Worm (Caenorhabditis elegans) whole organism, L1 larva: ENCODE data around the gene F32A5.4.

Experiments
- C34B4.2 ChIP-seq: sonication (generic microtip); optimal IDR thresholded peaks from 2 replicates; lab custom pipeline; 2017; ENCODE audit warnings: mild to moderate bottlenecking, missing genetic modification characterization, missing compliant biosample characterization
- aha-1 ChIP-seq: fragments of 150-350 bp; optimal IDR thresholded peaks from 2 replicates; lab custom pipeline; 2014; ENCODE audit warnings: missing biosample characterization, missing genetic modification characterization
- ama-1 ChIP-seq: fragments of 150-350 bp; optimal IDR thresholded peaks from 2 replicates; lab custom pipeline; 2014
- blmp-1 ChIP-seq: fragments of 150-350 bp; optimal IDR thresholded peaks from 2 replicates; lab custom pipeline; 2014; ENCODE audit warnings: missing biosample characterization, missing genetic modification characterization
- ceh-88 ChIP-seq: fragments of 200-800 bp; sonication (Bioruptor generic); IDR thresholded peaks from 2 replicates; pipeline ENCODE4 v1.3.6; 2022; ENCODE audit warnings: missing genetic modification characterization, missing compliant biosample characterization
- dsc-1 ChIP-seq: sonication (generic microtip); optimal IDR thresholded peaks from 2 replicates; lab custom pipeline; 2016; ENCODE audit warnings: mild to moderate bottlenecking, missing genetic modification characterization, missing compliant biosample characterization
- efl-1 ChIP-seq, 4 experiments: fragments of 150-350 bp; optimal IDR thresholded peaks in 3 of 4; peaks in 1 of 4; 1 replicate in 1 of 4; 2 replicates in 3 of 4; lab custom pipeline; 2014; ENCODE audit warnings: missing biosample characterization in 2 of 4, missing genetic modification characterization in 2 of 4, missing genetic modification reagents in 2 of 4
- elt-2 ChIP-seq: sonication (generic microtip); optimal IDR thresholded peaks from 2 replicates; lab custom pipeline; 2016; ENCODE audit warnings: missing genetic modification characterization, mild to moderate bottlenecking, inconsistent platforms, missing compliant biosample characterization, missing genetic modification reagents
- elt-3 ChIP-seq, 6 experiments: fragments of 150-350 bp in 1 of 6; sonication (generic microtip); optimal IDR thresholded peaks; 2 replicates each; lab custom pipeline; 2017 to 2018; ENCODE audit warnings: missing biosample characterization in 6 of 6, missing genetic modification characterization in 6 of 6, inconsistent platforms in 1 of 6
- fkh-8 ChIP-seq: sonication (generic microtip); optimal IDR thresholded peaks from 2 replicates; lab custom pipeline; 2016; ENCODE audit warnings: mild to moderate bottlenecking, missing genetic modification characterization, missing compliant biosample characterization
- grh-1 ChIP-seq: fragments of 200-800 bp; sonication (Bioruptor generic); IDR thresholded peaks from 2 replicates; pipeline ENCODE4 v1.3.6; 2022; ENCODE audit warnings: missing genetic modification reagents, missing genetic modification characterization, missing compliant biosample characterization
- isw-1 ChIP-seq: fragments of 200-800 bp; sonication (Bioruptor generic); IDR thresholded peaks from 2 replicates; pipeline ENCODE4 v1.3.6; 2022; ENCODE audit warnings: missing genetic modification characterization, missing compliant biosample characterization
- jun-1 ChIP-seq: fragments of 150-350 bp; optimal IDR thresholded peaks from 2 replicates; lab custom pipeline; 2014; ENCODE audit warnings: missing biosample characterization, missing genetic modification reagents, missing genetic modification characterization
- lin-14 ChIP-seq: fragments of 200-800 bp; sonication (Bioruptor generic); optimal IDR thresholded peaks from 2 replicates; lab custom pipeline; 2018; ENCODE audit warnings: mild to moderate bottlenecking, missing genetic modification characterization, moderate library complexity, missing compliant biosample characterization
- lin-15B ChIP-seq: fragments of 150-350 bp; sonication (generic microtip); optimal IDR thresholded peaks from 3 replicates; lab custom pipeline; 2014; ENCODE audit warnings: missing biosample characterization, missing genetic modification characterization
- lin-35 ChIP-seq, 2 experiments: fragments of 150-350 bp; optimal IDR thresholded peaks; 2 replicates each; lab custom pipeline; 2014; ENCODE audit warnings: missing biosample characterization in 2 of 2, missing genetic modification characterization in 2 of 2, missing genetic modification reagents in 2 of 2
- mdl-1 ChIP-seq, 2 experiments: fragments of 150-350 bp; optimal IDR thresholded peaks; 2 replicates each; lab custom pipeline; 2014 to 2017; ENCODE audit warnings: missing biosample characterization in 2 of 2, missing genetic modification characterization in 2 of 2, inconsistent platforms in 1 of 2
- mef-2 ChIP-seq: fragments of 150-350 bp; optimal IDR thresholded peaks from 2 replicates; lab custom pipeline; 2014; ENCODE audit warnings: missing biosample characterization, missing genetic modification characterization
- nhr-12 ChIP-seq: sonication (generic microtip); optimal IDR thresholded peaks from 2 replicates; lab custom pipeline; 2017; ENCODE audit warnings: missing biosample characterization, missing genetic modification characterization
- nhr-19 ChIP-seq: fragments of 200-800 bp; sonication (Bioruptor generic); conservative IDR thresholded peaks from 2 replicates; pipeline ENCODE4 v1.3.6; 2022; ENCODE audit warnings: missing genetic modification characterization, missing compliant biosample characterization
- nhr-20 ChIP-seq: sonication (generic microtip); optimal IDR thresholded peaks from 2 replicates; lab custom pipeline; 2016; ENCODE audit warnings: mild to moderate bottlenecking, missing genetic modification characterization, missing compliant biosample characterization
- nhr-71 ChIP-seq: sonication (generic microtip); optimal IDR thresholded peaks from 2 replicates; lab custom pipeline; 2016; ENCODE audit warnings: mild to moderate bottlenecking, missing genetic modification characterization, moderate library complexity, missing compliant biosample characterization
- nhr-76 ChIP-seq: sonication (generic microtip); optimal IDR thresholded peaks from 2 replicates; lab custom pipeline; 2017; ENCODE audit warnings: missing biosample characterization, missing genetic modification characterization
- nhr-84 ChIP-seq: sonication (generic microtip); optimal IDR thresholded peaks from 2 replicates; lab custom pipeline; 2017; ENCODE audit warnings: missing biosample characterization, missing genetic modification characterization
- nhr-85 ChIP-seq: sonication (generic microtip); peaks from one replicate; lab custom pipeline; 2016; ENCODE audit warnings: missing genetic modification characterization, inconsistent platforms, missing compliant biosample characterization
- nhr-90 ChIP-seq: sonication (generic microtip); optimal IDR thresholded peaks from 2 replicates; lab custom pipeline; 2016; ENCODE audit warnings: mild to moderate bottlenecking, missing genetic modification characterization, missing compliant biosample characterization; ENCODE audit not compliant: poor library complexity
- pax-3 ChIP-seq: fragments of 200-800 bp; sonication (Bioruptor generic); optimal IDR thresholded peaks from 2 replicates; lab custom pipeline; 2018; ENCODE audit warnings: mild to moderate bottlenecking, missing genetic modification characterization, moderate library complexity, missing compliant biosample characterization
- pqm-1 ChIP-seq: sonication (generic microtip); optimal IDR thresholded peaks from 3 replicates; lab custom pipeline; 2017; ENCODE audit warnings: missing biosample characterization, missing genetic modification characterization
- rnt-1 ChIP-seq: sonication (generic microtip); optimal IDR thresholded peaks from 2 replicates; lab custom pipeline; 2016; ENCODE audit warnings: mild to moderate bottlenecking, missing genetic modification characterization, moderate library complexity, missing compliant biosample characterization
- skn-1 ChIP-seq: fragments of 150-350 bp; optimal IDR thresholded peaks from 2 replicates; lab custom pipeline; 2014; ENCODE audit warnings: missing biosample characterization, missing genetic modification characterization
- snpc-4 ChIP-seq: fragments of 150-350 bp; optimal IDR thresholded peaks from 2 replicates; lab custom pipeline; 2014; ENCODE audit warnings: missing biosample characterization, missing genetic modification characterization
- sox-4 ChIP-seq: sonication (generic microtip); optimal IDR thresholded peaks from 2 replicates; lab custom pipeline; 2016; ENCODE audit warnings: missing genetic modification characterization, missing compliant biosample characterization
- sptf-1 ChIP-seq: fragments of 150-350 bp; optimal IDR thresholded peaks from 2 replicates; lab custom pipeline; 2014; ENCODE audit warnings: missing biosample characterization, missing genetic modification characterization
- tbx-2 ChIP-seq: sonication (generic microtip); optimal IDR thresholded peaks from 2 replicates; lab custom pipeline; 2016; ENCODE audit warnings: missing genetic modification characterization, missing compliant biosample characterization
- unc-30 ChIP-seq: sonication (generic microtip); optimal IDR thresholded peaks from 2 replicates; lab custom pipeline; 2017; ENCODE audit warnings: missing biosample characterization, missing genetic modification characterization
- zag-1 ChIP-seq: fragments of 150-350 bp; optimal IDR thresholded peaks from 2 replicates; lab custom pipeline; 2014; ENCODE audit warnings: missing biosample characterization, missing genetic modification characterization
- zip-4 ChIP-seq: fragments of 200-800 bp; sonication (Bioruptor generic); optimal IDR thresholded peaks from 2 replicates; lab custom pipeline; 2018; ENCODE audit warnings: mild to moderate bottlenecking, missing genetic modification characterization, moderate library complexity, missing compliant biosample characterization

Gene F32A5.4

ce11 chrII:7236937-7237336 is 8.0 kb downstream of the F32A5.4 start:
- TF ChIP-seq sptf-1 (tag; lab: Kevin White, UChicago) (no peak), tbx-2 (tag; lab: Kevin White, UChicago) (no peak), nhr-12 (tag; lab: Kevin White, UChicago) (no peak), elt-3 (tag; optimal IDR thresholded peaks at IDR 0.05; lab: Kevin White, UChicago) (no peak), nhr-85 (tag; lab: Kevin White, UChicago) (no peak), elt-2 (tag; lab: Kevin White, UChicago) (peak; percentile 8), isw-1 (GFP tag; lab: Robert Waterston, UW) (no peak), lin-35 (GFP tag; optimal IDR thresholded peaks at IDR 0.05; lab: Kevin White, UChicago) (peak in 1 of 2 experiments; percentile 17), sox-4 (tag; lab: Kevin White, UChicago) (no peak), aha-1 (tag; lab: Kevin White, UChicago) (no peak), nhr-71 (tag; lab: Kevin White, UChicago) (peak; percentile 2), efl-1 (optimal IDR thresholded peaks at IDR 0.05; lab: Kevin White, UChicago) (no peak), efl-1 (GFP tag; optimal IDR thresholded peaks at IDR 0.05 in 1 of 2; lab: Kevin White, UChicago) (peak in 1 of 2 experiments; percentile 33), rnt-1 (tag; lab: Kevin White, UChicago) (no peak)

ce11 chrII:7238248-7238647 is 9.3 kb downstream of the F32A5.4 start, which contains the start of gene aqp-1:
Gene aqp-1 (minus strand): TSS chrII:7238349.
- peak; percentile 23 for TF ChIP-seq nhr-20
- no peak for TF ChIP-seq mef-2
- TF ChIP-seq lin-35 (GFP tag; optimal IDR thresholded peaks at IDR 0.05; lab: Kevin White, UChicago): peak in 1 of 2 experiments; percentile 53
- no peak for TF ChIP-seq zip-4 (GFP tag; lab: Kevin White, UChicago)
- peak; percentile 68 for TF ChIP-seq nhr-19
- TF ChIP-seq elt-2 (tag; lab: Kevin White, UChicago): peak; percentile 95
- peak; percentile 16 for TF ChIP-seq nhr-71 (tag; lab: Kevin White, UChicago)
- no peak for TF ChIP-seq efl-1 (optimal IDR thresholded peaks at IDR 0.05; lab: Kevin White, UChicago)
- peak in 1 of 2 experiments; percentile 87 for TF ChIP-seq efl-1 (GFP tag; optimal IDR thresholded peaks at IDR 0.05 in 1 of 2; lab: Kevin White, UChicago)
- peak in 1 of 2 experiments; percentile 2 for TF ChIP-seq mdl-1 (tag; optimal IDR thresholded peaks at IDR 0.05; lab: Kevin White, UChicago)
- TF ChIP-seq, all 84 proteins: peak for 7

ce11 chrII:7238791-7239190 is 9.8 kb downstream of the F32A5.4 start:
- TF ChIP-seq C34B4.2 (tag; lab: Kevin White, UChicago): no peak
- no peak for TF ChIP-seq nhr-90
- TF ChIP-seq blmp-1: no peak
- peak; percentile 60 for TF ChIP-seq nhr-85 (tag; lab: Kevin White, UChicago)
- TF ChIP-seq jun-1 (tag; lab: Kevin White, UChicago): no peak
- no peak for TF ChIP-seq efl-1 (optimal IDR thresholded peaks at IDR 0.05; lab: Kevin White, UChicago)
- TF ChIP-seq efl-1 (GFP tag; optimal IDR thresholded peaks at IDR 0.05 in 1 of 2; lab: Kevin White, UChicago): peak in 1 of 2 experiments; percentile 52
- TF ChIP-seq skn-1 (tag; lab: Kevin White, UChicago): no peak
- peak; percentile 31 for TF ChIP-seq lin-14 (GFP tag; lab: Kevin White, UChicago)
- no peak for TF ChIP-seq lin-15B (tag; lab: Kevin White, UChicago)

DNA sequence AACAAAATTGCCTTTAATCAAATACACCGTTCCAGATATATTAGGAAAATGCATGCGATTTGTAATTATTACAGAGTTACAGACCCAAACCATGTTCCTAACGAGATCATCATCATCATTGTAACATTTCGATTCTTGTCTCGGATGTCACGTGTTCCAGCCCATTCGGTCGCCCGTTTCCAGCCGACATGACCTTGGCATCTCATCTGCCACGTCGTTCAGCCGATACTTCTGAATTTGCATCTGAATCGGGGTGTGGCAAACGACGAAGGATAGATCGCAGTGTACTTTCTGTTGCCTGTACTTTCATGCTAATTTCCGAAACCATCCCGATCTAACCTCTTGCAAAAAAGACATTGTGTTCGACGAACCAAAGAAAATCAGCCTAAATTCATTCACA is 10.8 kb downstream of the F32A5.4 start:
- peak; percentile 13 for TF ChIP-seq lin-14 (GFP tag; lab: Kevin White, UChicago)
- TF ChIP-seq nhr-85 (tag; lab: Kevin White, UChicago): peak; percentile 56
- no peak for TF ChIP-seq nhr-76 (tag; lab: Kevin White, UChicago)

- TF ChIP-seq lin-35 (GFP tag; optimal IDR thresholded peaks at IDR 0.05; lab: Kevin White, UChicago): no peak
- TF ChIP-seq ama-1 (lab: Kevin White, UChicago): no peak
- no peak for TF ChIP-seq pax-3
- no peak for TF ChIP-seq unc-30 (tag; lab: Kevin White, UChicago)
- peak; percentile 92 for TF ChIP-seq blmp-1
- no peak for TF ChIP-seq pqm-1 (tag; lab: Kevin White, UChicago)
- no peak for TF ChIP-seq snpc-4
These were observed 13.8 kb downstream of the F32A5.4 start for ce11 chrII:7242754-7243153.

DNA sequence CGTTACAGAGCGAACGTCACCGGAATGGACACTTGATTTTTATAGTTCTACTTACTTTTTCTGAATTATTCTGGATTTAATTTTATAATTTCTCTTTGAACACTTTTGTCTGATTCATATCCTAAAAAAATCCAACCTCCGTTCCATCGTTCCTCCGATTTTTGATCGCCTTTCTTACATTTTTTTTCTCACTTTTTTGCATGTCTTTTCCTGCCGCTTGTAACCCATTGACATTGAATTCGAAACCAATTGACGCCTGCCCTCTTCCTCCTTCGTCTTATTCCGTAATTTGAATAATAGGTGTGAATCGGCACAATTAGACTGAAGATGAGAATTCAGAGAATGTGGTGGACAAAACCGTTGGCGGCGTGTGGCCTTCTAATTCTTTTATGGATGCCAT is 16.6 kb downstream of the F32A5.4 start, which contains the start of gene skpo-3:
TSS of gene skpo-3 (plus strand) at position 301 of the 400 bp plus-strand sequence.
- TF ChIP-seq unc-30 (tag; lab: Kevin White, UChicago): no peak
- no peak for TF ChIP-seq lin-35 (GFP tag; optimal IDR thresholded peaks at IDR 0.05; lab: Kevin White, UChicago)
- no peak for TF ChIP-seq zag-1
- no peak for TF ChIP-seq ceh-88 (GFP tag; lab: Robert Waterston, UW)
- no peak for TF ChIP-seq ama-1 (lab: Kevin White, UChicago)
- TF ChIP-seq grh-1 (GFP tag; lab: Robert Waterston, UW): no peak
- no peak for TF ChIP-seq fkh-8
- TF ChIP-seq nhr-84: no peak
- TF ChIP-seq dsc-1 (tag; lab: Kevin White, UChicago): no peak
